Fruit fly (Drosophila melanogaster) whole organism, embryonic: ENCODE results near the gene CG32281.

ENCODE experiments used
- CG15601 ChIP-seq: fragments of 200-800 bp; sonication (Bioruptor generic); optimal IDR thresholded peaks from 3 replicates; lab custom pipeline; 2019; ENCODE audit warnings: missing biosample characterization, mild to moderate bottlenecking, missing genetic modification characterization, moderate library complexity
- CG7357 ChIP-seq: fragments of 200-800 bp; sonication (Bioruptor generic); IDR thresholded peaks from 3 replicates; pipeline ENCODE4 v1.3.6; 2022; ENCODE audit warnings: missing biosample characterization, missing genetic modification characterization
- CG7928 ChIP-seq: fragments of 200-800 bp; sonication (Bioruptor generic); optimal IDR thresholded peaks from 2 replicates; lab custom pipeline; 2017; ENCODE audit warnings: missing biosample characterization, mild to moderate bottlenecking, missing genetic modification characterization
- CG8765 ChIP-seq: fragments of 200-800 bp; sonication (Bioruptor generic); IDR thresholded peaks from 2 replicates; pipeline ENCODE4 v1.3.6; 2022; ENCODE audit warnings: missing biosample characterization, missing genetic modification characterization
- CG9797 ChIP-seq: fragments of 200-800 bp; sonication (Bioruptor generic); optimal IDR thresholded peaks from 3 replicates; lab custom pipeline; 2018; ENCODE audit warnings: missing biosample characterization, mild to moderate bottlenecking, missing genetic modification characterization
- dmrt11E ChIP-seq: fragments of 200-800 bp; sonication (Bioruptor generic); optimal IDR thresholded peaks from 3 replicates; lab custom pipeline; 2018; ENCODE audit warnings: missing biosample characterization, mild to moderate bottlenecking, missing genetic modification characterization, moderate library complexity
- h ChIP-seq: fragments of >200 bp; optimal IDR thresholded peaks from 2 replicates; lab custom pipeline; 2017
- inv ChIP-seq: fragments of 200-800 bp; sonication (Bioruptor generic); IDR thresholded peaks from 2 replicates; pipeline ENCODE4 v1.3.6; 2022; ENCODE audit warnings: missing biosample characterization, missing genetic modification characterization; ENCODE audit not compliant: partially characterized antibody
- lov ChIP-seq, 2 experiments: fragments of 200-800 bp in 1 of 2; fragments of >200 bp in 1 of 2; sonication (Bioruptor generic) in 1 of 2; IDR thresholded peaks in 1 of 2; optimal IDR thresholded peaks in 1 of 2; 2 replicates in 1 of 2; 3 replicates in 1 of 2; pipeline versions ENCODE4 v1.3.6 to Lab custom; 2017 to 2022; ENCODE audit warnings: missing biosample characterization in 1 of 2, missing genetic modification characterization in 1 of 2
- pan ChIP-seq, 4 experiments: fragments of >200 bp in 3 of 4; fragments of 200-800 bp in 1 of 4; sonication (Bioruptor generic) in 1 of 4; optimal IDR thresholded peaks in 3 of 4; IDR thresholded peaks in 1 of 4; 2 replicates each; pipeline versions ENCODE4 v1.3.6 to Lab custom; 2017 to 2022; ENCODE audit warnings: missing biosample characterization in 2 of 4, missing genetic modification characterization in 2 of 4, mixed read lengths in 1 of 4

dm6 chr3L:3169107-3169506, at the start of gene CG32281, which contains the start of gene CG32278:
- TF ChIP-seq CG9797 (peak; percentile 52), CG7928 (GFP tag; lab: Kevin White, UChicago) (no peak), dmrt11E (tag; lab: Kevin White, UChicago) (no peak), inv (no peak), pan (optimal IDR thresholded peaks at IDR 0.05; lab: Kevin White, UChicago) (no peak), pan (GFP tag; optimal IDR thresholded peaks at IDR 0.05 in 1 of 2, IDR thresholded peaks at IDR 0.05 in 1 of 2) (no peak), CG15601 (tag; lab: Kevin White, UChicago) (no peak), CG8765 (no peak), CG7357 (no peak), h (lab: Kevin White, UChicago) (no peak), lov (optimal IDR thresholded peaks at IDR 0.05; lab: Kevin White, UChicago) (no peak), lov (GFP tag; IDR thresholded peaks at IDR 0.05; lab: Robert Waterston, UW) (no peak)
